Worm (Caenorhabditis elegans) whole organism, midembryonic: ENCODE measurements around the gene faah-2.

Experiments used
- T22C8.4 ChIP-seq: fragments of 200-800 bp; sonication (Bioruptor generic); IDR thresholded peaks from 2 replicates; pipeline ENCODE4 v1.3.6; 2022; ENCODE audit warnings: missing genetic modification characterization, missing compliant biosample characterization
- cog-1 ChIP-seq: sonication (generic microtip); optimal IDR thresholded peaks from 2 replicates; lab custom pipeline; 2016; ENCODE audit warnings: missing genetic modification characterization, missing compliant biosample characterization
- flt-1 ChIP-seq: fragments of 200-800 bp; sonication (Bioruptor generic); IDR thresholded peaks from 2 replicates; pipeline ENCODE4 v1.3.6; 2022; ENCODE audit warnings: missing genetic modification characterization, missing compliant biosample characterization
- klf-2 ChIP-seq: fragments of 200-800 bp; sonication (Bioruptor generic); conservative IDR thresholded peaks from 2 replicates; pipeline ENCODE4 v1.3.6; 2022; ENCODE audit warnings: missing genetic modification reagents, missing genetic modification characterization, missing compliant biosample characterization
- med-1 ChIP-seq: sonication (generic microtip); optimal IDR thresholded peaks from 2 replicates; lab custom pipeline; 2017; ENCODE audit warnings: missing genetic modification characterization, mild to moderate bottlenecking, missing compliant biosample characterization, antibody characterized with exemption, missing genetic modification reagents; ENCODE audit not compliant: insufficient read depth
- ref-1 ChIP-seq: fragments of 200-800 bp; sonication (Bioruptor generic); conservative IDR thresholded peaks from 2 replicates; pipeline ENCODE4 v1.3.6; 2022; ENCODE audit warnings: missing genetic modification reagents, missing genetic modification characterization, missing compliant biosample characterization
- tab-1 ChIP-seq: fragments of 200-800 bp; sonication (Bioruptor generic); IDR thresholded peaks from 2 replicates; pipeline ENCODE4 v1.3.6; 2022; ENCODE audit warnings: missing genetic modification characterization, missing compliant biosample characterization
- ztf-23 ChIP-seq: fragments of 200-800 bp; sonication (Bioruptor generic); IDR thresholded peaks from 2 replicates; pipeline ENCODE4 v1.3.6; 2022; ENCODE audit warnings: missing genetic modification reagents, missing genetic modification characterization, missing compliant biosample characterization
- ztf-29 ChIP-seq: fragments of 200-800 bp; sonication (Bioruptor generic); IDR thresholded peaks from 2 replicates; pipeline ENCODE4 v1.3.6; 2022; ENCODE audit warnings: missing genetic modification reagents, missing genetic modification characterization, missing compliant biosample characterization

Gene faah-2

ce11 chrIV:8126902-8127301, 25.3 kb upstream of the faah-2 start, which contains the start of gene ceph-41:
ceph-41 (plus strand) TSS chrIV:8127202.
- TF ChIP-seq ztf-29 (GFP tag; lab: Robert Waterston, UW): no peak
- TF ChIP-seq klf-2 (GFP tag; lab: Robert Waterston, UW): no peak
- TF ChIP-seq T22C8.4: no peak
- TF ChIP-seq tab-1 (GFP tag; lab: Robert Waterston, UW): no peak
- TF ChIP-seq ref-1 (GFP tag; lab: Robert Waterston, UW): no peak
- no peak for TF ChIP-seq cog-1
- no peak for TF ChIP-seq ztf-23 (GFP tag; lab: Robert Waterston, UW)
- TF ChIP-seq med-1: no peak
- no peak for TF ChIP-seq flt-1 (GFP tag; lab: Robert Waterston, UW)

- TF ChIP-seq T22C8.4: no peak
- TF ChIP-seq ref-1 (GFP tag; lab: Robert Waterston, UW): no peak
- no peak for TF ChIP-seq med-1
- no peak for TF ChIP-seq ztf-29 (GFP tag; lab: Robert Waterston, UW)
Observed at ce11 chrIV:8127430-8127829, 24.8 kb upstream of the faah-2 start.

ce11 chrIV:8130131-8130611, 22.1 kb upstream of the faah-2 start, which contains the start of the genes ndub-11 and moc-3:
ndub-11 (minus strand) TSS chrIV:8130231.
moc-3 (plus strand) TSS chrIV:8130561.
- TF ChIP-seq ztf-23 (GFP tag; lab: Robert Waterston, UW): no peak
- no peak for TF ChIP-seq klf-2 (GFP tag; lab: Robert Waterston, UW)
- TF ChIP-seq tab-1 (GFP tag; lab: Robert Waterston, UW): no peak
- no peak for TF ChIP-seq cog-1
- TF ChIP-seq ref-1 (GFP tag; lab: Robert Waterston, UW): no peak
- no peak for TF ChIP-seq med-1
- no peak for TF ChIP-seq ztf-29 (GFP tag; lab: Robert Waterston, UW)
- no peak for TF ChIP-seq T22C8.4
- no peak for TF ChIP-seq flt-1 (GFP tag; lab: Robert Waterston, UW)

ce11 chrIV:8133536-8133935, 18.7 kb upstream of the faah-2 start, which contains the start of gene sph-1:
sph-1 (minus strand) TSS chrIV:8133558.
- TF ChIP-seq ztf-23 (GFP tag; lab: Robert Waterston, UW): no peak
- TF ChIP-seq T22C8.4: no peak
- TF ChIP-seq tab-1 (GFP tag; lab: Robert Waterston, UW): no peak
- TF ChIP-seq ref-1 (GFP tag; lab: Robert Waterston, UW): no peak

- TF ChIP-seq tab-1 (GFP tag; lab: Robert Waterston, UW) (0 out of 2 replicates have a peak, but pooled peaks have one; percentile 16), ztf-29 (GFP tag; lab: Robert Waterston, UW) (no peak), ztf-23 (GFP tag; lab: Robert Waterston, UW) (0 out of 2 replicates have a peak, but pooled peaks have one; percentile 31)
Observed at ce11 chrIV:8136005-8136512, 16.2 kb upstream of the faah-2 start, which contains the start of the genes isp-1 and islo-1. isp-1 (minus strand) TSS chrIV:8136055. islo-1 (plus strand) TSS chrIV:8136389.

ce11 chrIV:8136548-8136947, 15.7 kb upstream of the faah-2 start:
- no peak for TF ChIP-seq med-1
- TF ChIP-seq cog-1: no peak
- no peak for TF ChIP-seq ztf-23 (GFP tag; lab: Robert Waterston, UW)
- no peak for TF ChIP-seq ztf-29 (GFP tag; lab: Robert Waterston, UW)
- TF ChIP-seq tab-1 (GFP tag; lab: Robert Waterston, UW): no peak

- TF ChIP-seq tab-1 (GFP tag; lab: Robert Waterston, UW) (no peak), klf-2 (GFP tag; lab: Robert Waterston, UW) (no peak), flt-1 (GFP tag; lab: Robert Waterston, UW) (no peak), med-1 (no peak), ref-1 (GFP tag; lab: Robert Waterston, UW) (no peak), cog-1 (no peak), ztf-23 (GFP tag; lab: Robert Waterston, UW) (no peak), ztf-29 (GFP tag; lab: Robert Waterston, UW) (no peak)
Observed at ce11 chrIV:8138984-8139383, 13.3 kb upstream of the faah-2 start, which contains the start of gene pmk-3. pmk-3 (plus strand) TSS chrIV:8139219.

- TF ChIP-seq ref-1 (GFP tag; lab: Robert Waterston, UW) (no peak), flt-1 (GFP tag; lab: Robert Waterston, UW) (no peak), cog-1 (no peak), ztf-29 (GFP tag; lab: Robert Waterston, UW) (no peak), tab-1 (GFP tag; lab: Robert Waterston, UW) (no peak), klf-2 (GFP tag; lab: Robert Waterston, UW) (no peak), ztf-23 (GFP tag; lab: Robert Waterston, UW) (no peak), T22C8.4 (no peak), med-1 (no peak)
Observed at ce11 chrIV:8142735-8143550, 9.3 kb upstream of the faah-2 start, which contains the start of gene pmk-2. pmk-2 (plus strand) TSS chrIV:8143500.

- TF ChIP-seq cog-1 (no peak), ztf-29 (GFP tag; lab: Robert Waterston, UW) (no peak), T22C8.4 (no peak), med-1 (no peak), flt-1 (GFP tag; lab: Robert Waterston, UW) (no peak), tab-1 (GFP tag; lab: Robert Waterston, UW) (no peak), klf-2 (GFP tag; lab: Robert Waterston, UW) (no peak), ref-1 (GFP tag; lab: Robert Waterston, UW) (no peak), ztf-23 (GFP tag; lab: Robert Waterston, UW) (no peak)
Observed at ce11 chrIV:8144341-8144740, 7.9 kb upstream of the faah-2 start.

- TF ChIP-seq T22C8.4: no peak
- no peak for TF ChIP-seq cog-1
- no peak for TF ChIP-seq med-1
- TF ChIP-seq ztf-29 (GFP tag; lab: Robert Waterston, UW): no peak
- no peak for TF ChIP-seq ztf-23 (GFP tag; lab: Robert Waterston, UW)
- no peak for TF ChIP-seq flt-1 (GFP tag; lab: Robert Waterston, UW)
- no peak for TF ChIP-seq tab-1 (GFP tag; lab: Robert Waterston, UW)
- TF ChIP-seq klf-2 (GFP tag; lab: Robert Waterston, UW): no peak
- no peak for TF ChIP-seq ref-1 (GFP tag; lab: Robert Waterston, UW)
Observed at ce11 chrIV:8146283-8146682, 6.0 kb upstream of the faah-2 start.
